Worm (Caenorhabditis elegans): ENCODE results near the gene madf-11.
A peak's percentile ranks its signal among the peaks of the same experiment; 100 is the strongest.

Gene madf-11

ce11 chrIII:5623418-5623817 lies 20.1 kb upstream of the madf-11 start:
- TF ChIP-seq tbx-2 (tag; optimal IDR thresholded peaks at IDR 0.05): no peak
- TF ChIP-seq hlh-30 (tag; optimal IDR thresholded peaks at IDR 0.05; ENCODE audit: insufficient read depth): peak; percentile 30
- no peak for TF ChIP-seq zip-5 (tag; optimal IDR thresholded peaks at IDR 0.05)

ce11 chrIII:5622232-5623009 lies 19.1 kb upstream of the madf-11 start:
- TF ChIP-seq pha-2 (tag; optimal IDR thresholded peaks at IDR 0.05) (no peak), T23F11.4 (GFP tag; optimal IDR thresholded peaks at IDR 0.05) (no peak), hlh-30 (tag; optimal IDR thresholded peaks at IDR 0.05; ENCODE audit: insufficient read depth) (no peak), sox-4 (tag; optimal IDR thresholded peaks at IDR 0.05) (no peak), ceh-30 (tag; optimal IDR thresholded peaks at IDR 0.05) (no peak), hlh-6 (tag; optimal IDR thresholded peaks at IDR 0.05) (no peak), ceh-48 (tag; optimal IDR thresholded peaks at IDR 0.05) (no peak), dve-1 (tag; optimal IDR thresholded peaks at IDR 0.05) (no peak), rnt-1 (tag; optimal IDR thresholded peaks at IDR 0.05) (no peak), hlh-15 (tag; optimal IDR thresholded peaks at IDR 0.05) (no peak), ceh-34 (tag; optimal IDR thresholded peaks at IDR 0.05) (no peak), nfya-1 (tag; optimal IDR thresholded peaks at IDR 0.05) (no peak), syd-9 (tag; optimal IDR thresholded peaks at IDR 0.05) (no peak)

ce11 chrIII:5621236-5621635 lies 17.9 kb upstream of the madf-11 start:
- TF ChIP-seq ceh-18 (tag; optimal IDR thresholded peaks at IDR 0.05) (peak; percentile 8), ceh-34 (tag; optimal IDR thresholded peaks at IDR 0.05) (peak; percentile 34), K02D7.2 (tag; optimal IDR thresholded peaks at IDR 0.05) (no peak), dve-1 (tag; optimal IDR thresholded peaks at IDR 0.05) (peak; percentile 28), pat-9 (tag; optimal IDR thresholded peaks at IDR 0.05) (no peak), madf-2 (tag; optimal IDR thresholded peaks at IDR 0.05) (no peak), K09A11.1 (tag; optimal IDR thresholded peaks at IDR 0.05; ENCODE audit: insufficient read depth) (no peak), unc-3 (GFP tag; conservative IDR thresholded peaks at IDR 0.05) (no peak), unc-3 (tag; optimal IDR thresholded peaks at IDR 0.05) (no peak), ahr-1 (tag; optimal IDR thresholded peaks at IDR 0.05) (no peak), ceh-30 (tag; optimal IDR thresholded peaks at IDR 0.05) (no peak), eyg-1 (tag; optimal IDR thresholded peaks at IDR 0.05) (no peak), ceh-2 (tag; optimal IDR thresholded peaks at IDR 0.05) (peak; percentile 17), T23F11.4 (GFP tag; optimal IDR thresholded peaks at IDR 0.05) (no peak), pag-3 (tag; optimal IDR thresholded peaks at IDR 0.05; ENCODE audit: borderline replicate concordance) (no peak), lim-6 (tag; optimal IDR thresholded peaks at IDR 0.05) (no peak), ztf-16 (tag; optimal IDR thresholded peaks at IDR 0.05) (no peak), syd-9 (tag; optimal IDR thresholded peaks at IDR 0.05) (no peak), elt-2 (tag; optimal IDR thresholded peaks at IDR 0.05) (peak; percentile 63), unc-42 (tag; optimal IDR thresholded peaks at IDR 0.05) (peak; percentile 42), tbx-2 (tag; optimal IDR thresholded peaks at IDR 0.05) (peak; percentile 44), lin-11 (tag; optimal IDR thresholded peaks at IDR 0.05) (no peak), ceh-45 (GFP tag; IDR thresholded peaks at IDR 0.05) (no peak), hlh-30 (tag; optimal IDR thresholded peaks at IDR 0.05; ENCODE audit: insufficient read depth) (peak; percentile 23), sox-4 (tag; optimal IDR thresholded peaks at IDR 0.05) (peak; percentile 11), ceh-14 (tag; optimal IDR thresholded peaks at IDR 0.05) (peak; percentile 33), ceh-9 (tag; optimal IDR thresholded peaks at IDR 0.05) (no peak), pqm-1 (tag; optimal IDR thresholded peaks at IDR 0.05) (no peak), ceh-19 (GFP tag; optimal IDR thresholded peaks at IDR 0.05) (peak; percentile 40), rnt-1 (tag; optimal IDR thresholded peaks at IDR 0.05) (no peak), ref-2 (tag; optimal IDR thresholded peaks at IDR 0.05) (peak; percentile 33), tbx-7 (tag; optimal IDR thresholded peaks at IDR 0.05) (no peak), F13H6.1 (tag; optimal IDR thresholded peaks at IDR 0.05) (peak; percentile 23), hlh-13 (GFP tag; optimal IDR thresholded peaks at IDR 0.05) (no peak), gmeb-2 (tag; optimal IDR thresholded peaks at IDR 0.05) (no peak), ama-1 (optimal IDR thresholded peaks at IDR 0.05) (no peak), ceh-48 (tag; optimal IDR thresholded peaks at IDR 0.05) (no peak), odd-2 (tag; optimal IDR thresholded peaks at IDR 0.05) (no peak), unc-55 (GFP tag; optimal IDR thresholded peaks at IDR 0.05) (peak; percentile 85), hlh-6 (tag; optimal IDR thresholded peaks at IDR 0.05) (no peak), fax-1 (tag; optimal IDR thresholded peaks at IDR 0.05) (no peak), unc-86 (tag; optimal IDR thresholded peaks at IDR 0.05) (no peak)
